Worm (Caenorhabditis elegans) whole organism, mixed stage, embryonic: Measurements from ENCODE around the gene gid-8.

Experiments
- ceh-43 ChIP-seq: fragments of 200-800 bp; sonication (Bioruptor generic); optimal IDR thresholded peaks from 2 replicates; lab custom pipeline; 2018; ENCODE audit warnings: mild to moderate bottlenecking, missing genetic modification characterization, moderate library complexity, missing compliant biosample characterization
- ces-1 ChIP-seq: fragments of 150-350 bp; optimal IDR thresholded peaks from 2 replicates; lab custom pipeline; 2014; ENCODE audit warnings: missing biosample characterization, missing genetic modification reagents, missing genetic modification characterization
- nhr-237 ChIP-seq: fragments of 150-350 bp; optimal IDR thresholded peaks from 2 replicates; lab custom pipeline; 2014; ENCODE audit warnings: missing biosample characterization, missing genetic modification characterization
- nhr-28 ChIP-seq: fragments of 150-350 bp; optimal IDR thresholded peaks from 2 replicates; lab custom pipeline; 2014; ENCODE audit warnings: missing biosample characterization, missing genetic modification characterization
- nhr-76 ChIP-seq: sonication (generic microtip); optimal IDR thresholded peaks from 2 replicates; lab custom pipeline; 2017; ENCODE audit warnings: missing biosample characterization, missing genetic modification characterization
- sem-2 ChIP-seq: fragments of 200-800 bp; sonication (Bioruptor generic); optimal IDR thresholded peaks from 2 replicates; lab custom pipeline; 2018; ENCODE audit warnings: mild to moderate bottlenecking, missing genetic modification characterization, missing compliant biosample characterization
- snpc-4 ChIP-seq: fragments of 150-350 bp; optimal IDR thresholded peaks from 2 replicates; lab custom pipeline; 2014; ENCODE audit warnings: missing biosample characterization, missing genetic modification characterization
- unc-62 ChIP-seq: fragments of 150-350 bp; optimal IDR thresholded peaks from 2 replicates; lab custom pipeline; 2014; ENCODE audit warnings: missing biosample characterization, missing genetic modification reagents, missing genetic modification characterization
- ztf-11 ChIP-seq: fragments of 150-350 bp; optimal IDR thresholded peaks from 2 replicates; lab custom pipeline; 2014; ENCODE audit warnings: missing biosample characterization, missing genetic modification characterization

ce11 chrV:1511537-1511936 is 44.0 kb downstream of the gid-8 start, which contains the start of gene nhr-260:
- no peak for TF ChIP-seq unc-62 (GFP tag; lab: Kevin White, UChicago)
- TF ChIP-seq nhr-28 (tag; lab: Kevin White, UChicago): no peak
- no peak for TF ChIP-seq ztf-11 (tag; lab: Kevin White, UChicago)
- TF ChIP-seq ceh-43 (GFP tag; lab: Kevin White, UChicago): no peak
- no peak for TF ChIP-seq sem-2 (GFP tag; lab: Kevin White, UChicago)
- no peak for TF ChIP-seq nhr-76 (tag; lab: Kevin White, UChicago)
- no peak for TF ChIP-seq nhr-237
- TF ChIP-seq ces-1 (GFP tag; lab: Kevin White, UChicago): no peak
- no peak for TF ChIP-seq snpc-4
